Worm (Caenorhabditis elegans) whole organism, L2 larva: ENCODE measurements around the gene H28G03.2.

Source experiments
- F13H6.1 ChIP-seq: sonication (generic microtip); optimal IDR thresholded peaks from 2 replicates; lab custom pipeline; 2016; ENCODE audit warnings: missing genetic modification characterization, missing compliant biosample characterization
- ama-1 ChIP-seq: fragments of 150-350 bp; optimal IDR thresholded peaks from 2 replicates; lab custom pipeline; 2018; ENCODE audit warnings: inconsistent platforms

DNA sequence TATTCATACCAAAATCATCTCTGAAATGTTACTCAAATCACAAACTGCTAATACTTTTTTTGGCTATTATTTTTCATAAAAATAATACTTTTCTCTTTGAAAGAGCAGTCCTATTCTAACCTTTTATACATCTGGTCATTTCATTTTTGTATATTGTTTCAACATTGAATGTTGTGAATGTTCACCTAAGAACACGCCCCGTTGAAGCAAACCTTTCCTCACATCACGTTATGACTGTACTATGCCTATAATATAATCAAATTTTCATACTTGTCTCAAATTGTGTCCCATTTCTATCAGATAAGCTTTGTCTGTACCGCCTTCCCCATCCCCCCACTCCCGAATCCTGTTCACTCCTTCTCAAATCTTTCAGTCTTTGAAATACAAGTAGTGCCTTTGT is 12.8 kb downstream of the H28G03.2 start:
- TF ChIP-seq F13H6.1 (tag; lab: Kevin White, UChicago): no peak
- TF ChIP-seq ama-1 (lab: Kevin White, UChicago): no peak
